Worm (Caenorhabditis elegans): Measurements from ENCODE around the gene hsp-12.3.

hsp-12.3 gene

ce11 chrIV:9438753-9439152 lies 6.6 kb downstream of the hsp-12.3 start:
- TF ChIP-seq peb-1 (tag; optimal IDR thresholded peaks at IDR 0.05) (no peak), lin-13 (GFP tag; optimal IDR thresholded peaks at IDR 0.05) (peak; percentile 66), ztf-4 (tag; optimal IDR thresholded peaks at IDR 0.05) (peak; percentile 19), nhr-10 (tag; optimal IDR thresholded peaks at IDR 0.05) (no peak), lsy-2 (tag; optimal IDR thresholded peaks at IDR 0.05) (peak in 1 of 2 experiments; percentile 27), elt-1 (tag; optimal IDR thresholded peaks at IDR 0.05) (no peak), mdl-1 (tag; optimal IDR thresholded peaks at IDR 0.05) (peak in 1 of 2 experiments; percentile 0), aly-2 (tag; optimal IDR thresholded peaks at IDR 0.05) (no peak), lin-11 (tag; optimal IDR thresholded peaks at IDR 0.05) (no peak), mab-5 (tag; optimal IDR thresholded peaks at IDR 0.05) (no peak), gmeb-1 (tag; optimal IDR thresholded peaks at IDR 0.05) (peak; percentile 51), crh-2 (tag; optimal IDR thresholded peaks at IDR 0.05) (peak; percentile 37), alr-1 (tag; optimal IDR thresholded peaks at IDR 0.05) (no peak), sma-9 (GFP tag; optimal IDR thresholded peaks at IDR 0.05) (peak; percentile 64), sma-9 (tag; optimal IDR thresholded peaks at IDR 0.05) (no peak), blmp-1 (tag; optimal IDR thresholded peaks at IDR 0.05; ENCODE audit: insufficient read depth) (no peak), nhr-25 (tag; optimal IDR thresholded peaks at IDR 0.05) (no peak), C34F6.9 (tag; optimal IDR thresholded peaks at IDR 0.05) (no peak), fos-1 (tag; optimal IDR thresholded peaks at IDR 0.05) (peak; percentile 10), F13H6.1 (tag; optimal IDR thresholded peaks at IDR 0.05) (no peak), dmd-4 (tag; optimal IDR thresholded peaks at IDR 0.05) (no peak), snpc-4 (tag; optimal IDR thresholded peaks at IDR 0.05) (no peak), lin-39 (tag; optimal IDR thresholded peaks at IDR 0.05) (no peak), ceh-16 (tag; optimal IDR thresholded peaks at IDR 0.05) (no peak), Y55F3AM.14 (GFP tag; optimal IDR thresholded peaks at IDR 0.05) (no peak), ceh-82 (tag; optimal IDR thresholded peaks at IDR 0.05) (no peak), nhr-12 (tag; optimal IDR thresholded peaks at IDR 0.05) (no peak), nhr-129 (tag; optimal IDR thresholded peaks at IDR 0.05) (peak; percentile 29), skn-1 (tag; optimal IDR thresholded peaks at IDR 0.05) (no peak), ztf-1 (GFP tag; conservative IDR thresholded peaks at IDR 0.05) (no peak), nhr-21 (tag; optimal IDR thresholded peaks at IDR 0.05) (no peak), nhr-23 (tag; optimal IDR thresholded peaks at IDR 0.05) (no peak), sma-3 (GFP tag; optimal IDR thresholded peaks at IDR 0.05) (peak; percentile 73), elt-3 (tag; optimal IDR thresholded peaks at IDR 0.05) (no peak), zag-1 (tag; optimal IDR thresholded peaks at IDR 0.05) (no peak), ama-1 (optimal IDR thresholded peaks at IDR 0.05) (peak; percentile 85), nhr-6 (tag; optimal IDR thresholded peaks at IDR 0.05) (peak; percentile 37), nhr-237 (tag; optimal IDR thresholded peaks at IDR 0.05) (no peak)

DNA sequence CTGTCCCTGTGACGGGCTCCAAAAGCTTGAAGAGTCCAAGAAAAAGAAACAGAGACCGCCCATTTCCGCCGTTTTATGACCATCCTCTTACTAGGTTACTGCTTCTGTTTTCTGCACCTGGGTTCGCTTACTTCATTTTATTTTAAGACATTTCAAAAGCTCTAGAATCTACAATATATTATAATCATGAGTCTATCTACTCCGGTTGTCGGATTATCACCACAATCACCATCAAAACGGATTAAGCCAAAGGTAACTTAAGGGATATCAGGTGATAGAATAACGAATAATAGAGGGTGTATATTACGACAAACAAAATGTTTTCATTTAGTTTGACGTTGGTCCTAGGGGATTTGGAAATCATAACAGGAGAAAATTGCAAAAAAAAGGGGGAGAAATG lies 13.0 kb downstream of the hsp-12.3 start:
- no peak for TF ChIP-seq C34F6.9 (tag; optimal IDR thresholded peaks at IDR 0.05)
- no peak for TF ChIP-seq unc-39 (tag; optimal IDR thresholded peaks at IDR 0.05)
- TF ChIP-seq nhr-23 (tag; optimal IDR thresholded peaks at IDR 0.05), result no peak
- no peak for TF ChIP-seq R02D3.7 (tag; optimal IDR thresholded peaks at IDR 0.05)
- no peak for TF ChIP-seq nhr-129 (tag; optimal IDR thresholded peaks at IDR 0.05)
- no peak for TF ChIP-seq sem-4 (tag; optimal IDR thresholded peaks at IDR 0.05)
- TF ChIP-seq snpc-4 (tag; optimal IDR thresholded peaks at IDR 0.05), result no peak
- TF ChIP-seq lin-39 (tag; optimal IDR thresholded peaks at IDR 0.05), result no peak
- no peak for TF ChIP-seq Y55F3AM.14 (GFP tag; optimal IDR thresholded peaks at IDR 0.05)
- no peak for TF ChIP-seq blmp-1 (tag; optimal IDR thresholded peaks at IDR 0.05; ENCODE audit: insufficient read depth)
- TF ChIP-seq egl-27 (tag; optimal IDR thresholded peaks at IDR 0.05), result no peak
- TF ChIP-seq lin-13 (GFP tag; optimal IDR thresholded peaks at IDR 0.05), result no peak
- no peak for TF ChIP-seq unc-55 (GFP tag; optimal IDR thresholded peaks at IDR 0.05)
- no peak for TF ChIP-seq nhr-25 (tag; optimal IDR thresholded peaks at IDR 0.05)

DNA sequence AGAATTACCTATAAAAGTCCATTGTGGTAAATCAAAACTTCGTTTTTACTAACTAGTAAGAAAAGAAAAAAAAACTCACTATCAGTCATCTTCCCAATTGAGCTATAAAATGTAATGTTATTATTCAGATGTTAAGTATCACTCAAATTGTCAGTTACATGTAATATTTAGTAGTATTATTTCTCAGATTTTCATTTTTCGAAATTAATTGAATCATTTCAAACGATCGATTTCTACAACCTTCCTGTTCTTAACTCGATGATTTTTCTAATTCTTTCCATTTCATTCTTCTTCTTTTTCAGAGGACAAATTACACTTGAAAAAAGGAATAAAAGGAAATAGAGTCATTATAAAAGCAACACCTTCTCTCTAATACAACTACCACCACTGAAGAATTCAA lies 17.3 kb downstream of the hsp-12.3 start, which contains the start of gene F59B8.1:
TSS of gene F59B8.1 (plus strand) at position 301 of the 400 bp plus-strand sequence.
- TF ChIP-seq nhr-11 (tag; optimal IDR thresholded peaks at IDR 0.05) (no peak), ztf-4 (tag; optimal IDR thresholded peaks at IDR 0.05) (no peak), ztf-11 (tag; optimal IDR thresholded peaks at IDR 0.05) (no peak), ztf-1 (GFP tag; conservative IDR thresholded peaks at IDR 0.05) (no peak), nhr-25 (tag; optimal IDR thresholded peaks at IDR 0.05) (no peak), lin-13 (GFP tag; optimal IDR thresholded peaks at IDR 0.05) (no peak), mdl-1 (tag; optimal IDR thresholded peaks at IDR 0.05) (no peak), elt-3 (tag; optimal IDR thresholded peaks at IDR 0.05) (no peak), sem-4 (tag; optimal IDR thresholded peaks at IDR 0.05) (no peak), snpc-4 (tag; optimal IDR thresholded peaks at IDR 0.05) (no peak), ceh-16 (tag; optimal IDR thresholded peaks at IDR 0.05) (no peak), lin-39 (tag; optimal IDR thresholded peaks at IDR 0.05) (no peak), nhr-21 (tag; optimal IDR thresholded peaks at IDR 0.05) (no peak), sma-3 (GFP tag; optimal IDR thresholded peaks at IDR 0.05) (no peak)
